Worm (Caenorhabditis elegans) whole organism, dauer: ENCODE results near the gene rpn-6.2.

Experiments
- unc-62 ChIP-seq: sonication (generic microtip); optimal IDR thresholded peaks from 2 replicates; lab custom pipeline; 2017; ENCODE audit warnings: missing biosample characterization, missing genetic modification reagents, missing genetic modification characterization

rpn-6.2 gene

ce11 chrIII:9001899-9002298 is at the start of gene rpn-6.2:
rpn-6.2 (minus strand) TSS chrIII:9001999.
- TF ChIP-seq unc-62 (GFP tag; lab: Kevin White, UChicago): no peak

- no peak for TF ChIP-seq unc-62 (GFP tag; lab: Kevin White, UChicago)
Measured at ce11 chrIII:9051119-9051597, 49.4 kb upstream of the rpn-6.2 start.

DNA sequence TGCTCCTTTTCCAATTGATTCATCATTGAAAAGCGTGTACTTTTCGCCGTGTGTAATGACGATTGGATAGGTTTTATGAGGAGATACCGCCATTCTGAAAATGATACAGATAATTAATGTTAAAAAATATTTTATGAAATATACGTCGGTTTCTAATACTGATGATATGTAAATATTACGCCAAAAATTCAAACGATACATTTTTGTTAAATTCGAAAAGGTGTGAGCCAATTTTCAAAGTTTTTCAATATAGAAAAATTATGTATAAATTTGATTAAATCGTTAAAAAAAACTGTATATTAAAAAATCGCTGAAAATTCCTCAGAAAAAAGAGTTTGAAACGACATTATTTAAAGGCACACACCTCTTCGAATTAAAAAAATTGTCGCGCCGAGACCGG is 48.8 kb upstream of the rpn-6.2 start, which contains the start of gene ikke-1:
Gene ikke-1 (minus strand): TSS at position 101 of the 400 bp plus-strand sequence.
- TF ChIP-seq unc-62 (GFP tag; lab: Kevin White, UChicago): no peak

DNA sequence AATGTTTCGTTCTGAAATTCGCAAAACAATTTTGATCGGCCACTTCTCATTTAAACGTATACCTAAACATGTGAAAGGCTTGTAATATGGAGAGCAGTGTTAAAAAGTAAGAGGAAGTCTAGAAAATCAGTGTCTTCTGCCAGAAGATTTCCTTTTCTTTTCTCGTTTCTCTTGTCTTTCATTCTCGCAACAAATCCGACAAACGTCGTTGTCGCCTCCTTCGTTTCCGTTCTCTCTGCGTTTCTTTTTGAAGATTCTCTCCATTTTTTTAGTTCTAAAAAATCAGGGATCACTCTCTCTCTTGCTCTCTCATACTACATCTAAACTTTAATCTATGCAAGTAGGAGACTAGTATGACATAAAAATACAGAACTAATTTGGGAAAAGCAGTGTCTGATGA is 45.5 kb upstream of the rpn-6.2 start:
- no peak for TF ChIP-seq unc-62 (GFP tag; lab: Kevin White, UChicago)

- no peak for TF ChIP-seq unc-62 (GFP tag; lab: Kevin White, UChicago)
Measured at ce11 chrIII:9045838-9046237, 44.0 kb upstream of the rpn-6.2 start, which contains the start of gene R107.2. R107.2 (minus strand) TSS chrIII:9045938.

DNA sequence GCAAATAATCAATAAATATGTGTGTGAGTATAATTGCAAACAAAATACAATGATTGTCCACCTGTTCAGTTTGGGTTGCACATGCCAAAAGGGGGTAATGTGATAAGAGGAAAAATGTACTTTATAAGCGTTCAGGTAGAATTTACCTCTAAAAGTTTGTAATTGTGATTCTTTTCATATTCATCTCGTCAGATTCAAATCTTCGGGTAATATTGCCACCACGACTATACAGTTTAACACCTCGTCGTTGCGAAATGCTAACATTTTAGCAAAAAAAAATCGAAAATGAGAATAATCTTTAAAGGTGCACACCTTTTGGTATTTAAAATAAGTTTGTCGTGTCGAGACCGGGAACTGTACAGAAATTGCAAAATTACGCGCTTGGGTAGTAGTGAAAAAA is 41.4 kb upstream of the rpn-6.2 start, which contains the start of gene nac-2:
Gene nac-2 (minus strand): TSS at position 101 of the 400 bp plus-strand sequence.
- TF ChIP-seq unc-62 (GFP tag; lab: Kevin White, UChicago): no peak

DNA sequence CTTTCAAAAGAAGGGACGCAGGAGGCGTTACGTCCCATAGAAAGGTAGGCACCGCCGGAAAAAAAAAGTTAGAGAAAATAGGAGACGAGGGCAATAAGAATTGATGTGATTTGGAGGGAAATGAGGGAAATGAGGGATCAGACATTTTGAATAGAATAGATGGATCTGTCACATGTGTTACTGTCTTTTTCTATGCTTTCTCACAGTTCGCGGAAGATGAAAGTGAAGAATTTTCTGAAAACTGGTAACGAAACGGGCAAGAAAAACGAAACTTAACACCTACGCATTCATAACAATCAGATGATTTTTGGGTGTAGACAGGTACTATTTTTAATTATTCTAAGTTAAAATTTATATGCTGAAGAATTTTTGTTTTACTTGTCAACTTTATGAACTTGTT is 35.9 kb upstream of the rpn-6.2 start, which contains the start of gene R107.9:
Gene R107.9 (plus strand): TSS at position 301 of the 400 bp plus-strand sequence.
- TF ChIP-seq unc-62 (GFP tag; lab: Kevin White, UChicago): no peak

DNA sequence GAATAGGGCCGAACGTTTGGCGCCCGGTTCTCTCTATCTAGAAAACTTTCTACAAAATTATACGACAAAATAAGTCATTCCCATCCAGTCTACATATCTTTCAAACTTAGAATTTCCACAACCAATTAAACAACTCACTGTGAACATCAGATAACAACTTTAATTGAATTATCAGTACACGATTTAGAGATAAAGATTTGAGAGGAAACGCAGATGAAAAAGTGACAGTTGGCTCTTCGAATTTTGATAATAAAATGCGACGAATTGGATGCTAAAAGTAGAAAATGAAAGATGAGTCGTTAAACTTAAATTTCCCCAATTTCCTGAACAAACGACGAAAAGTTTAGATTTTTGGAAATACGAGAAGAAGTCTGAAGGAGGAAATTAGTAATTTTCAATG is 33.2 kb upstream of the rpn-6.2 start:
- no peak for TF ChIP-seq unc-62 (GFP tag; lab: Kevin White, UChicago)

ce11 chrIII:9034133-9034532 is 32.3 kb upstream of the rpn-6.2 start:
- TF ChIP-seq unc-62 (GFP tag; lab: Kevin White, UChicago): no peak

- TF ChIP-seq unc-62 (GFP tag; lab: Kevin White, UChicago): no peak
Measured at ce11 chrIII:9030818-9031217, 29.0 kb upstream of the rpn-6.2 start.

ce11 chrIII:9026951-9027350 is 25.2 kb upstream of the rpn-6.2 start, which contains the start of gene F59B2.13:
F59B2.13 (minus strand) TSS chrIII:9027051.
- no peak for TF ChIP-seq unc-62 (GFP tag; lab: Kevin White, UChicago)

ce11 chrIII:9023601-9024000 is 21.8 kb upstream of the rpn-6.2 start:
- no peak for TF ChIP-seq unc-62 (GFP tag; lab: Kevin White, UChicago)

DNA sequence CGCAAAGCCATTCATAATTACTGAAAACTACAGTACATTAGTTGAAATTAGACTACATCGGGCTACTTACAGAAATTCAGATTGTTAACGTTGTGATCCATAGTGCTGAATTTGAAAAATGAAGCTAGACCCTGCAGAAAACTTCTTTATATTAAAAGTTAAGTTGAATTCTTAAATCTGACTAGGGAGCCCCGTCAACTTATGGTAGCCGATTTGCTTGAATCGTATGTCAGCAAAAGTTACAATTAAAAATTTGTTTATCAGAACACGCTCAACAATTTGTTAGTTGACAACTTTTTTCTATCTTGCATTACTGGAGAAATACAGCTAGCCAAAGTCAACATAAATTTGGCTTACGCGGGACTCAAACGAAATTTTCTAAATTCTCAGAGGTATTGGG is 20.7 kb upstream of the rpn-6.2 start, which contains the start of gene F59B2.14:
Gene F59B2.14 (minus strand): TSS at position 101 of the 400 bp plus-strand sequence.
- TF ChIP-seq unc-62 (GFP tag; lab: Kevin White, UChicago): no peak

- TF ChIP-seq unc-62 (GFP tag; lab: Kevin White, UChicago): no peak
Measured at ce11 chrIII:9017181-9017651, 15.4 kb upstream of the rpn-6.2 start, which contains the start of gene F59B2.12. F59B2.12 (plus strand) TSS chrIII:9017601.

DNA sequence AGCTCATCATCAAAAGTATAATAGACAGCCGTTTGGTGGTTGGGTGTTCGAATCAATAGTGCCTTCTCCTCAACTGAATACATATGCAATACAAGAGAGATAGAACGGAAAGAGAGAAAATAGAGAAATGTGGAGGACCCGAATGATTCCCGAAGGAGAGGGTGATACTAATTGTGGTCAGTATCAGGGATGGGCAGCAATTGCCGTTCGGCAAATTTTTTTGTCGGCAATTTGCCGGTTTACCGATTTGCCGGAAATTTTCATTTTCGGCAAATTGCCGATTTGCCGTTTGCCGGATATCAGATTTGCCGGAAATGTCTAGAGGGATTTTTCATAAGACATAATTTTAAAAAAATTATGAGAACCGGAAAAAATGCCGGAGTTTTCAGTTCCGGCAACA is 10.5 kb upstream of the rpn-6.2 start, which contains the start of gene F59B2.9:
Gene F59B2.9 (minus strand): TSS at position 101 of the 400 bp plus-strand sequence.
- TF ChIP-seq unc-62 (GFP tag; lab: Kevin White, UChicago): no peak

DNA sequence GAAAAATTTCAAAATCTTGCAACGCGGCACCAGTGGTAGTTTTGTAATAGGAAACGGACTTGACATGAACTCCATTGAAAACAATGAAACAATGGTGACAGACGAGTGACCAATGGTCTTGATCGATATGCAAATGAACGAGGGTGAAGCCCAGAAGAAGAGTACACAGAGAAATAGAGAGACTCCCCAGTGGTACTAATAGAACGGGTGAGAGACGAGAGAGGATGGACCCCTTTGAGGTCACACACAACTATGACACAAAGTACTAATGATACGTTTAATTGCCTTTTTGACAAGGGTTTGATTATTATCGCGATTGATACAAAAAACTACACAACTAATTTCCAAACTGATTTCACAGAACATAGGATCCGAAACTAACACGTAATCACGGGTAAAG is 8.2 kb upstream of the rpn-6.2 start, which contains the start of gene F59B2.8:
Gene F59B2.8 (minus strand): TSS at position 151 of the 400 bp plus-strand sequence.
- TF ChIP-seq unc-62 (GFP tag; lab: Kevin White, UChicago): no peak

- no peak for TF ChIP-seq unc-62 (GFP tag; lab: Kevin White, UChicago)
Measured at ce11 chrIII:9007183-9007582, 5.4 kb upstream of the rpn-6.2 start.
